Worm (Caenorhabditis elegans) whole organism, dauer: ENCODE measurements around the gene clec-45.

Experiments used
- unc-62 ChIP-seq: sonication (generic microtip); optimal IDR thresholded peaks from 2 replicates; lab custom pipeline; 2017; ENCODE audit warnings: missing biosample characterization, missing genetic modification reagents, missing genetic modification characterization

clec-45 gene

DNA sequence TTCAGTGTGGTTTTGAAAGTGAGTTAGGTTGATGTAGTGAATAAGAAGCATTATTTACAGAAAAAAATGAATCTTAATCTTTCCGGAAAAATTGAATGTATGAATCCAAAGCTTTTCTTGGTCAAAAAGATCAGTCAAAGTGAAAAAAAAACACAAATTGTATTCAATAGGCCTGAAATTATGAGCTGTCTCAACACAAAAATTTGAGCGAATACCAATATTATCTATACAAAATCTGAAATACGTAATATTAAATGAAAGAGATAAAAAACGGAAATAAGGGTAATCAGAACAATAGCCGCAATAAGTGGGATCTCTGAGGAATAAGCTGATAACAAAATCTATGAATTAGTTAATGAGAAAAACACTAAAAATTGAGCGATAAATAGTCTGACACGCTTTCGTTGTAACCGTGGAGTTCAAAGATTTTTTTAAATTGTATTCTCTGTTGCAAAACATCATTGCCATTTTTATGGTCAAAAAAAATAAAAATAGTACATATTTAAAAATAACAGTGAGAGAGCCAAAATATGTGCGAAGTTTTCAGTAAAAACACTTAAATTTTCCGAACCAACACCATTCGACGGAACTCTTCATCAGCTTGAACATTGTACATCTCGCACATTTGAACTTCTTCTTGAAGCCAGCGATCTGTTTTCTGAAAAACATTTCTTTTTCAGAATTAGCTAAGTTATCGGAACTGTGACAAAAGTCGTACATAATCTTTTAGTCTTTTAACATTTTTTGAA, 46.2 kb downstream of the clec-45 start, which contains the start of gene sre-11:
TSS of gene sre-11 (minus strand) at position 51 of the 749 bp plus-strand sequence.
- TF ChIP-seq unc-62 (GFP tag; lab: Kevin White, UChicago), result no peak

DNA sequence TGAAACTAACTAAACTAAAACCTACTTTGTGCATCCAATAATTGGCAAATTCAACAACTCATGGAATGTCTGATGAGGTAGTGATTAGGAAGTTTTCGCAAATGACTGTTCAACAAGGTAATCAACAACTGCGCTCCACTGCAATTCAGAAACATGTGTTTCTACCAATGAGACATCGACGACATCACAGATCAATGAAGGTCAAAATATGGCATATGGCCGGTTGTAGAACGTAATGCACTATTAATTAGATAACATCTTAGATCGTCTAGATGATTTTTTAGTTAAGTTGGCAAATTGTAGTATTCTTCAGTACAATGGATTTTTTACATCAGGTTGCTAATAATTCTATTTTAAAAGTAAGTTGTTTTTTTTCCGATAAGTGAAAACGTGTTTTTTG, 48.3 kb downstream of the clec-45 start, which contains the start of the genes nhr-94 and nhr-152:
TSS of gene nhr-94 (minus strand) at position 147 of the 400 bp plus-strand sequence.
TSS of gene nhr-152 (plus strand) at position 162 of the 400 bp plus-strand sequence.
- TF ChIP-seq unc-62 (GFP tag; lab: Kevin White, UChicago), result no peak
